Fruit fly (Drosophila melanogaster) whole organism, embryonic: ENCODE results near the gene HDAC4.

ENCODE experiments used
- B-H2 ChIP-seq: fragments of 200-800 bp; sonication (Bioruptor generic); optimal IDR thresholded peaks from 2 replicates; lab custom pipeline; 2018; ENCODE audit warnings: missing biosample characterization, mild to moderate bottlenecking, missing genetic modification characterization
- C15 ChIP-seq: fragments of 200-800 bp; sonication (Bioruptor generic); IDR thresholded peaks from 3 replicates; pipeline ENCODE4 v1.3.6; 2022; ENCODE audit warnings: missing biosample characterization, missing genetic modification characterization
- CG10209 ChIP-seq: fragments of 200-800 bp; sonication (Bioruptor generic); optimal IDR thresholded peaks from 3 replicates; lab custom pipeline; 2017; ENCODE audit warnings: missing biosample characterization, mild to moderate bottlenecking, missing genetic modification characterization, missing genetic modification reagents
- CG10321 ChIP-seq: fragments of 200-800 bp; sonication (Bioruptor generic); IDR thresholded peaks from 2 replicates; pipeline ENCODE4 v1.3.6; 2022; ENCODE audit warnings: missing biosample characterization, missing genetic modification characterization
- CG11695 ChIP-seq: fragments of 200-800 bp; sonication (Bioruptor generic); IDR thresholded peaks from 3 replicates; pipeline ENCODE4 v1.3.6; 2022; ENCODE audit warnings: missing biosample characterization, missing genetic modification characterization
- CG12071 ChIP-seq: fragments of 200-800 bp; sonication (Bioruptor generic); optimal IDR thresholded peaks from 3 replicates; lab custom pipeline; 2018; ENCODE audit warnings: missing biosample characterization, mild to moderate bottlenecking, missing genetic modification characterization
- CG12769 ChIP-seq: fragments of 200-800 bp; sonication (Bioruptor generic); optimal IDR thresholded peaks from 2 replicates; lab custom pipeline; 2019; ENCODE audit warnings: missing biosample characterization, mild to moderate bottlenecking, missing genetic modification characterization, moderate library complexity
- CG13123 ChIP-seq: fragments of 200-800 bp; sonication (Bioruptor generic); optimal IDR thresholded peaks from 2 replicates; lab custom pipeline; 2016; ENCODE audit warnings: missing biosample characterization, missing genetic modification characterization
- CG13296 ChIP-seq: fragments of 200-800 bp; sonication (Bioruptor generic); optimal IDR thresholded peaks from 3 replicates; lab custom pipeline; 2018; ENCODE audit warnings: missing biosample characterization, mild to moderate bottlenecking, missing genetic modification characterization
- CG14441 ChIP-seq: fragments of 200-800 bp; sonication (Bioruptor generic); IDR thresholded peaks from 2 replicates; pipeline ENCODE4 v1.3.6; 2022; ENCODE audit warnings: missing biosample characterization, missing genetic modification characterization
- CG14965 ChIP-seq: fragments of 200-800 bp; sonication (Bioruptor generic); optimal IDR thresholded peaks from 2 replicates; lab custom pipeline; 2016; ENCODE audit warnings: missing biosample characterization, missing genetic modification characterization, borderline replicate concordance
- CG17385 ChIP-seq: fragments of 200-800 bp; sonication (Bioruptor generic); optimal IDR thresholded peaks from 3 replicates; lab custom pipeline; 2018; ENCODE audit warnings: missing biosample characterization, mild to moderate bottlenecking, missing genetic modification characterization
- CG17568 ChIP-seq: fragments of 200-800 bp; sonication (Bioruptor generic); optimal IDR thresholded peaks from 2 replicates; lab custom pipeline; 2018; ENCODE audit warnings: missing biosample characterization, mild to moderate bottlenecking, missing genetic modification characterization, moderate library complexity
- CG17612 ChIP-seq: fragments of 200-800 bp; sonication (Bioruptor generic); IDR thresholded peaks from 2 replicates; pipeline ENCODE4 v1.3.6; 2022; ENCODE audit warnings: missing biosample characterization, missing genetic modification characterization
- CG30403 ChIP-seq: fragments of 200-800 bp; sonication (Bioruptor generic); optimal IDR thresholded peaks from 3 replicates; lab custom pipeline; 2016; ENCODE audit warnings: missing biosample characterization, missing genetic modification characterization
- CG3163 ChIP-seq: fragments of 200-800 bp; sonication (Bioruptor generic); optimal IDR thresholded peaks from 3 replicates; lab custom pipeline; 2016; ENCODE audit warnings: missing biosample characterization, missing genetic modification characterization
- CG34376 ChIP-seq: fragments of 200-800 bp; sonication (Bioruptor generic); optimal IDR thresholded peaks from 2 replicates; lab custom pipeline; 2018; ENCODE audit warnings: missing biosample characterization, mild to moderate bottlenecking, missing genetic modification characterization
- CG5953 ChIP-seq: fragments of 200-800 bp; sonication (Bioruptor generic); IDR thresholded peaks from 2 replicates; pipeline ENCODE4 v1.3.6; 2022; ENCODE audit warnings: missing biosample characterization, missing genetic modification characterization
- CG6272 ChIP-seq: fragments of 200-800 bp; sonication (Bioruptor generic); IDR thresholded peaks from 2 replicates; pipeline ENCODE4 v1.3.6; 2022; ENCODE audit warnings: missing biosample characterization, missing genetic modification characterization
- CG7963 ChIP-seq: fragments of 200-800 bp; sonication (Bioruptor generic); IDR thresholded peaks from 3 replicates; pipeline ENCODE4 v1.3.6; 2022; ENCODE audit warnings: missing biosample characterization, missing genetic modification characterization; ENCODE audit not compliant: partially characterized antibody
- CG8281 ChIP-seq: fragments of 200-800 bp; sonication (Bioruptor generic); optimal IDR thresholded peaks from 2 replicates; lab custom pipeline; 2018; ENCODE audit warnings: missing biosample characterization, mild to moderate bottlenecking, missing genetic modification characterization, moderate library complexity
- CG9797 ChIP-seq: fragments of 200-800 bp; sonication (Bioruptor generic); optimal IDR thresholded peaks from 3 replicates; lab custom pipeline; 2018; ENCODE audit warnings: missing biosample characterization, mild to moderate bottlenecking, missing genetic modification characterization
- Chrac-16 ChIP-seq: fragments of 200-800 bp; sonication (Bioruptor generic); optimal IDR thresholded peaks from 3 replicates; lab custom pipeline; 2016; ENCODE audit warnings: missing biosample characterization, missing genetic modification characterization
- D19A ChIP-seq: fragments of 200-800 bp; optimal IDR thresholded peaks from 3 replicates; lab custom pipeline; 2019; ENCODE audit warnings: missing biosample characterization, mild to moderate bottlenecking, missing genetic modification characterization, moderate library complexity
- D19B ChIP-seq: fragments of 200-800 bp; sonication (Bioruptor generic); optimal IDR thresholded peaks from 2 replicates; lab custom pipeline; 2017; ENCODE audit warnings: missing biosample characterization, mild to moderate bottlenecking, missing genetic modification characterization
- Deaf1 ChIP-seq: fragments of 200-800 bp; optimal IDR thresholded peaks from 3 replicates; lab custom pipeline; 2019; ENCODE audit warnings: missing biosample characterization, mild to moderate bottlenecking, missing genetic modification characterization, moderate library complexity
- Hr3 ChIP-seq: fragments of 200-800 bp; sonication (Bioruptor generic); optimal IDR thresholded peaks from 3 replicates; lab custom pipeline; 2016; ENCODE audit warnings: missing biosample characterization, missing genetic modification characterization
- Hr39 ChIP-seq: fragments of >200 bp; optimal IDR thresholded peaks from 2 replicates; lab custom pipeline; 2017
- Poxn ChIP-seq: fragments of 200-800 bp; sonication (Bioruptor generic); IDR thresholded peaks from 2 replicates; pipeline ENCODE4 v1.3.6; 2022; ENCODE audit warnings: missing biosample characterization, missing genetic modification characterization
- Spps ChIP-seq: fragments of 200-800 bp; sonication (Bioruptor generic); optimal IDR thresholded peaks from 2 replicates; lab custom pipeline; 2018; ENCODE audit warnings: missing biosample characterization, mild to moderate bottlenecking, missing genetic modification characterization
- amos ChIP-seq: fragments of 200-800 bp; sonication (Bioruptor generic); IDR thresholded peaks from 2 replicates; pipeline ENCODE4 v1.3.6; 2022; ENCODE audit warnings: missing biosample characterization, missing genetic modification characterization; ENCODE audit not compliant: partially characterized antibody
- aop ChIP-seq: fragments of 200-800 bp; sonication (Bioruptor generic); IDR thresholded peaks from 2 replicates; pipeline ENCODE4 v1.3.6; 2022; ENCODE audit warnings: missing biosample characterization, missing genetic modification characterization
- croc ChIP-seq: fragments of 200-800 bp; sonication (Bioruptor generic); conservative IDR thresholded peaks from 3 replicates; pipeline ENCODE4 v1.3.6; 2022; ENCODE audit warnings: missing biosample characterization, missing genetic modification characterization
- crp ChIP-seq, 2 experiments: fragments of 200-800 bp; sonication (Bioruptor generic); optimal IDR thresholded peaks; 2 replicates in 1 of 2; 3 replicates in 1 of 2; lab custom pipeline; 2017; ENCODE audit warnings: missing biosample characterization in 2 of 2, missing genetic modification characterization in 2 of 2, mild to moderate bottlenecking in 1 of 2, moderate library complexity in 1 of 2
- dati ChIP-seq: fragments of 200-800 bp; sonication (Bioruptor generic); IDR thresholded peaks from 2 replicates; pipeline ENCODE4 v1.3.6; 2022; ENCODE audit warnings: missing biosample characterization, missing genetic modification characterization
- dysf ChIP-seq: fragments of 200-800 bp; sonication (Bioruptor generic); IDR thresholded peaks from 3 replicates; pipeline ENCODE4 v1.3.6; 2022; ENCODE audit warnings: missing biosample characterization, missing genetic modification characterization
- fd102C ChIP-seq: fragments of 200-800 bp; sonication (Bioruptor generic); optimal IDR thresholded peaks from 2 replicates; lab custom pipeline; 2018; ENCODE audit warnings: missing biosample characterization, mild to moderate bottlenecking, missing genetic modification characterization, moderate library complexity
- gcm2 ChIP-seq: fragments of 200-800 bp; sonication (Bioruptor generic); optimal IDR thresholded peaks from 2 replicates; lab custom pipeline; 2016; ENCODE audit warnings: missing biosample characterization, missing genetic modification characterization
- her ChIP-seq: fragments of 200-800 bp; sonication (Bioruptor generic); optimal IDR thresholded peaks from 2 replicates; lab custom pipeline; 2016; ENCODE audit warnings: missing biosample characterization, missing genetic modification characterization
- klu ChIP-seq: fragments of 200-800 bp; sonication (Bioruptor generic); IDR thresholded peaks from 2 replicates; pipeline ENCODE4 v1.3.6; 2022; ENCODE audit warnings: missing biosample characterization, missing genetic modification characterization
- lilli ChIP-seq: fragments of 200-800 bp; sonication (Bioruptor generic); optimal IDR thresholded peaks from 3 replicates; lab custom pipeline; 2016; ENCODE audit warnings: missing biosample characterization, missing genetic modification characterization
- mam ChIP-seq: fragments of 200-800 bp; sonication (Bioruptor generic); optimal IDR thresholded peaks from 3 replicates; lab custom pipeline; 2016; ENCODE audit warnings: missing biosample characterization, missing genetic modification characterization
- mirr ChIP-seq: fragments of 200-800 bp; sonication (Bioruptor generic); optimal IDR thresholded peaks from 3 replicates; lab custom pipeline; 2018; ENCODE audit warnings: missing biosample characterization, mild to moderate bottlenecking, missing genetic modification characterization
- ranshi ChIP-seq: fragments of 200-800 bp; sonication (Bioruptor generic); IDR thresholded peaks from 2 replicates; pipeline ENCODE4 v1.3.6; 2022; ENCODE audit warnings: missing biosample characterization, missing genetic modification characterization
- sima ChIP-seq: fragments of 200-800 bp; sonication (Bioruptor generic); optimal IDR thresholded peaks from 2 replicates; lab custom pipeline; 2016; ENCODE audit warnings: missing biosample characterization, missing genetic modification characterization
- slbo ChIP-seq: fragments of 200-800 bp; sonication (Bioruptor generic); IDR thresholded peaks from 2 replicates; pipeline ENCODE4 v1.3.6; 2022; ENCODE audit warnings: missing biosample characterization, missing genetic modification characterization
- sqz ChIP-seq: fragments of 200-800 bp; sonication (Bioruptor generic); optimal IDR thresholded peaks from 3 replicates; lab custom pipeline; 2018; ENCODE audit warnings: missing biosample characterization, mild to moderate bottlenecking, missing genetic modification characterization
- stc ChIP-seq: fragments of 200-800 bp; sonication (Bioruptor generic); IDR thresholded peaks from 2 replicates; pipeline ENCODE4 v1.3.6; 2022; ENCODE audit warnings: missing biosample characterization, missing genetic modification characterization
- unc-4 ChIP-seq: fragments of 200-800 bp; sonication (Bioruptor generic); IDR thresholded peaks from 2 replicates; pipeline ENCODE4 v1.3.6; 2022; ENCODE audit warnings: missing biosample characterization, missing genetic modification characterization; ENCODE audit not compliant: partially characterized antibody
- vvl ChIP-seq: fragments of 200-800 bp; sonication (Bioruptor generic); IDR thresholded peaks from 2 replicates; pipeline ENCODE4 v1.3.6; 2022; ENCODE audit warnings: missing biosample characterization, missing genetic modification characterization

Gene HDAC4

DNA sequence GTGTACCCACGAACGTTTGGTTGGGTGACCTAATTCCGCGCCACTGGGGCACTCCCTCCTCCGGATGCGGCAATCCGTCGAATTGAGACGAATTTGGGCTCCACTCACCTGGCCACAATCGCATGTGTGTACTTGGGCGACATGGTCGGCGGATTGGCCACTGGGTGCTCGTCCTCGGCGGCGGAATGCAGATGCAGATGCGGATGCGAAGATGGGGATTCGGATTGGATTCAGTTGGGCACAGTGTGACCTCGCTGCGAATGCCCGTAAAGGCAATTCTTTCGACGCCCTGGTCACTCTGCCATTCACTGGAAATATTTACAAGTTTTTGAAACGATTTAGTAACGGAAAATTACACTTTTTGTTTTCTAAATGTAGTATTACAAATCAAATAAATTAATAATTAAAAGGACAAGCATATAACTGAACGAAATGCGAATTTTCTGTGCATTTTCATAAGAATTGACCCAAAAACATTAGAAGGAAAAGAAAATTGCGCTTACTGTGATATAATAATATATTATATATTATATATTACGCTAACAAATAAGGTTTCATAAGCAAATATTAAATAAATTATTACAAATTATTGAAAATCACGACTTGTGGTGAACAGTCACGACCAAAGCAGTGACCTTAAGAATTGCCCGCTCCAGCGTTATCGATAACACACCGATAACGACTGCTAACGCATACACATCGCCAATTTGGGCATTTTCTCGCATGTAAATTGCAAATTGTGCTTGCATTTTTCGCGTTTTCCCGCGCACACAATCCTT is 11.2 kb upstream of the HDAC4 start, which contains the start of gene CG1622 (continued):
- TF ChIP-seq dysf (GFP tag; lab: Robert Waterston, UW) (peak; percentile 42; the same call in 2 of the 3 replicates), CG13296 (GFP tag; lab: Kevin White, UChicago) (no peak), CG12769 (tag; lab: Kevin White, UChicago) (no peak), CG5953 (GFP tag; lab: Robert Waterston, UW) (no peak), CG11695 (no peak), D19A (tag; lab: Kevin White, UChicago) (no peak), Deaf1 (tag; lab: Kevin White, UChicago) (no peak), Hr3 (GFP tag; lab: Kevin White, UChicago) (peak; percentile 38), CG17612 (GFP tag; lab: Robert Waterston, UW) (no peak), CG3163 (GFP tag; lab: Kevin White, UChicago) (no peak), slbo (GFP tag; lab: Robert Waterston, UW) (peak; percentile 45; the same call in 1 of the 2 replicates), sqz (GFP tag; lab: Kevin White, UChicago) (peak; percentile 10), CG14965 (no peak), Chrac-16 (GFP tag; lab: Kevin White, UChicago) (peak; percentile 17), CG8281 (tag; lab: Kevin White, UChicago) (no peak), sima (GFP tag; lab: Kevin White, UChicago) (no peak), CG7963 (GFP tag; lab: Robert Waterston, UW) (no peak), mirr (GFP tag; lab: Kevin White, UChicago) (no peak), crp (GFP tag; optimal IDR thresholded peaks at IDR 0.05; lab: Kevin White, UChicago) (no peak), Poxn (GFP tag; lab: Robert Waterston, UW) (no peak), C15 (GFP tag; lab: Robert Waterston, UW) (no peak), CG9797 (GFP tag; lab: Kevin White, UChicago) (peak; percentile 64), CG17568 (GFP tag; lab: Kevin White, UChicago) (no peak), Hr39 (lab: Kevin White, UChicago) (no peak), Spps (tag; lab: Kevin White, UChicago) (no peak), her (GFP tag; lab: Kevin White, UChicago) (no peak), mam (GFP tag; lab: Kevin White, UChicago) (no peak), B-H2 (GFP tag; lab: Kevin White, UChicago) (no peak), amos (peak; percentile 50; the same call in 1 of the 2 replicates), CG34376 (GFP tag; lab: Kevin White, UChicago) (no peak), ranshi (GFP tag; lab: Robert Waterston, UW) (peak; percentile 38; the same call in 1 of the 2 replicates), CG30403 (peak; percentile 31), aop (GFP tag; lab: Robert Waterston, UW) (no peak), vvl (GFP tag; lab: Robert Waterston, UW) (peak; percentile 52; the same call in 1 of the 2 replicates), D19B (GFP tag; lab: Kevin White, UChicago) (no peak), CG12071 (no peak), gcm2 (GFP tag; lab: Kevin White, UChicago) (no peak), CG6272 (0 out of 2 replicates have a peak, but pooled peaks have one; percentile 21), CG13123 (GFP tag; lab: Kevin White, UChicago) (no peak), klu (GFP tag; lab: Robert Waterston, UW) (no peak), lilli (GFP tag; lab: Kevin White, UChicago) (peak; percentile 21), CG17385 (GFP tag; lab: Kevin White, UChicago) (no peak), unc-4 (GFP tag; lab: Robert Waterston, UW) (peak; percentile 33), fd102C (GFP tag; lab: Kevin White, UChicago) (no peak), stc (no peak), dati (GFP tag; lab: Robert Waterston, UW) (no peak), CG10321 (GFP tag; lab: Robert Waterston, UW) (no peak), CG10209 (GFP tag; lab: Kevin White, UChicago) (no peak), CG14441 (GFP tag; lab: Robert Waterston, UW) (no peak), croc (no peak)
